Worm (Caenorhabditis elegans) whole organism, mixed stage, embryonic: Measurements from ENCODE around the gene puf-9.

Experiments used
- bed-3 ChIP-seq: fragments of 200-800 bp; sonication (Bioruptor generic); optimal IDR thresholded peaks from 3 replicates; lab custom pipeline; 2018; ENCODE audit warnings: mild to moderate bottlenecking, missing genetic modification characterization, moderate library complexity, missing compliant biosample characterization
- blmp-1 ChIP-seq: fragments of 150-350 bp; optimal IDR thresholded peaks from 2 replicates; lab custom pipeline; 2014; ENCODE audit warnings: missing biosample characterization, missing genetic modification characterization
- ceh-43 ChIP-seq: fragments of 200-800 bp; sonication (Bioruptor generic); optimal IDR thresholded peaks from 2 replicates; lab custom pipeline; 2018; ENCODE audit warnings: mild to moderate bottlenecking, missing genetic modification characterization, moderate library complexity, missing compliant biosample characterization
- ceh-83 ChIP-seq: fragments of 200-800 bp; sonication (Bioruptor generic); optimal IDR thresholded peaks from 2 replicates; lab custom pipeline; 2018; ENCODE audit warnings: mild to moderate bottlenecking, missing genetic modification characterization, missing compliant biosample characterization
- ces-1 ChIP-seq: fragments of 150-350 bp; optimal IDR thresholded peaks from 2 replicates; lab custom pipeline; 2014; ENCODE audit warnings: missing biosample characterization, missing genetic modification reagents, missing genetic modification characterization
- drap-1 ChIP-seq: fragments of 200-800 bp; sonication (Bioruptor generic); optimal IDR thresholded peaks from 3 replicates; lab custom pipeline; 2018; ENCODE audit warnings: mild to moderate bottlenecking, missing genetic modification characterization, missing compliant biosample characterization
- elt-1 ChIP-seq: sonication (generic microtip); optimal IDR thresholded peaks from 2 replicates; lab custom pipeline; 2017; ENCODE audit warnings: missing genetic modification characterization, mild to moderate bottlenecking, missing compliant biosample characterization, antibody characterized with exemption, moderate library complexity, borderline replicate concordance; ENCODE audit not compliant: insufficient read depth
- elt-3 ChIP-seq: fragments of 150-350 bp; optimal IDR thresholded peaks from 2 replicates; lab custom pipeline; 2014; ENCODE audit warnings: missing biosample characterization, missing genetic modification characterization
- flh-1 ChIP-seq: fragments of 200-800 bp; sonication (Bioruptor generic); optimal IDR thresholded peaks from 2 replicates; lab custom pipeline; 2018; ENCODE audit warnings: mild to moderate bottlenecking, missing genetic modification characterization, moderate library complexity, missing compliant biosample characterization
- ham-2 ChIP-seq: fragments of 200-800 bp; sonication (Bioruptor generic); optimal IDR thresholded peaks from 2 replicates; lab custom pipeline; 2018; ENCODE audit warnings: mild to moderate bottlenecking, missing genetic modification characterization, missing compliant biosample characterization
- hlh-1 ChIP-seq: fragments of 150-350 bp; optimal IDR thresholded peaks from 2 replicates; lab custom pipeline; 2014; ENCODE audit warnings: missing biosample characterization, missing genetic modification reagents, missing genetic modification characterization
- lin-32 ChIP-seq: fragments of 200-800 bp; sonication (Bioruptor generic); optimal IDR thresholded peaks from 2 replicates; lab custom pipeline; 2018; ENCODE audit warnings: mild to moderate bottlenecking, missing genetic modification characterization, missing compliant biosample characterization
- lsy-2 ChIP-seq: fragments of 150-350 bp; optimal IDR thresholded peaks from 2 replicates; lab custom pipeline; 2014; ENCODE audit warnings: missing biosample characterization, missing genetic modification characterization
- mab-5 ChIP-seq: fragments of 150-350 bp; optimal IDR thresholded peaks from 2 replicates; lab custom pipeline; 2014; ENCODE audit warnings: missing biosample characterization, missing genetic modification characterization
- nhr-12 ChIP-seq: fragments of 150-350 bp; optimal IDR thresholded peaks from 2 replicates; lab custom pipeline; 2014; ENCODE audit warnings: missing biosample characterization, missing genetic modification characterization
- nhr-2 ChIP-seq: fragments of 150-350 bp; optimal IDR thresholded peaks from 2 replicates; lab custom pipeline; 2014; ENCODE audit warnings: missing biosample characterization, missing genetic modification characterization
- nhr-237 ChIP-seq: fragments of 150-350 bp; optimal IDR thresholded peaks from 2 replicates; lab custom pipeline; 2014; ENCODE audit warnings: missing biosample characterization, missing genetic modification characterization
- nhr-28 ChIP-seq: fragments of 150-350 bp; optimal IDR thresholded peaks from 2 replicates; lab custom pipeline; 2014; ENCODE audit warnings: missing biosample characterization, missing genetic modification characterization
- nhr-76 ChIP-seq: sonication (generic microtip); optimal IDR thresholded peaks from 2 replicates; lab custom pipeline; 2017; ENCODE audit warnings: missing biosample characterization, missing genetic modification characterization
- pha-4 ChIP-seq: fragments of 150-350 bp; optimal IDR thresholded peaks from 2 replicates; lab custom pipeline; 2018; ENCODE audit warnings: missing biosample characterization, missing genetic modification reagents, missing genetic modification characterization
- sem-2 ChIP-seq: fragments of 200-800 bp; sonication (Bioruptor generic); optimal IDR thresholded peaks from 2 replicates; lab custom pipeline; 2018; ENCODE audit warnings: mild to moderate bottlenecking, missing genetic modification characterization, missing compliant biosample characterization
- snpc-4 ChIP-seq: fragments of 150-350 bp; optimal IDR thresholded peaks from 2 replicates; lab custom pipeline; 2014; ENCODE audit warnings: missing biosample characterization, missing genetic modification characterization
- sptf-1 ChIP-seq: sonication (generic microtip); optimal IDR thresholded peaks from 2 replicates; lab custom pipeline; 2017; ENCODE audit warnings: mild to moderate bottlenecking, missing genetic modification characterization, moderate library complexity, missing compliant biosample characterization
- tbx-8 ChIP-seq: fragments of 200-800 bp; sonication (Bioruptor generic); optimal IDR thresholded peaks from 2 replicates; lab custom pipeline; 2018; ENCODE audit warnings: mild to moderate bottlenecking, missing genetic modification characterization, moderate library complexity, missing compliant biosample characterization
- unc-120 ChIP-seq: sonication (generic microtip); optimal IDR thresholded peaks from 2 replicates; lab custom pipeline; 2017; ENCODE audit warnings: missing genetic modification characterization, missing compliant biosample characterization; ENCODE audit not compliant: poor library complexity, severe bottlenecking
- unc-39 ChIP-seq: fragments of 150-350 bp; optimal IDR thresholded peaks from 2 replicates; lab custom pipeline; 2014; ENCODE audit warnings: missing biosample characterization, missing genetic modification characterization
- unc-62 ChIP-seq: fragments of 150-350 bp; optimal IDR thresholded peaks from 2 replicates; lab custom pipeline; 2014; ENCODE audit warnings: missing biosample characterization, missing genetic modification reagents, missing genetic modification characterization
- zip-8 ChIP-seq: fragments of 150-350 bp; optimal IDR thresholded peaks from 2 replicates; lab custom pipeline; 2014; ENCODE audit warnings: missing biosample characterization, missing genetic modification characterization
- ztf-11 ChIP-seq: fragments of 150-350 bp; optimal IDR thresholded peaks from 2 replicates; lab custom pipeline; 2014; ENCODE audit warnings: missing biosample characterization, missing genetic modification characterization

Gene puf-9

ce11 chrX:5868030-5868429, 26.6 kb downstream of the puf-9 start:
- no peak for TF ChIP-seq nhr-12
- no peak for TF ChIP-seq elt-3 (tag; lab: Kevin White, UChicago)
- TF ChIP-seq lin-32 = no peak
- TF ChIP-seq ham-2 (GFP tag; lab: Kevin White, UChicago) = no peak
- no peak for TF ChIP-seq nhr-76 (tag; lab: Kevin White, UChicago)
- no peak for TF ChIP-seq ceh-83 (GFP tag; lab: Kevin White, UChicago)
- no peak for TF ChIP-seq nhr-237 (tag; lab: Kevin White, UChicago)
- TF ChIP-seq unc-39 (tag; lab: Kevin White, UChicago) = no peak
- TF ChIP-seq mab-5 (tag; lab: Kevin White, UChicago) = no peak
- TF ChIP-seq zip-8 (tag; lab: Kevin White, UChicago) = no peak
- no peak for TF ChIP-seq lsy-2 (tag; lab: Kevin White, UChicago)
- TF ChIP-seq elt-1 = no peak
- no peak for TF ChIP-seq nhr-2 (tag; lab: Kevin White, UChicago)
- TF ChIP-seq bed-3 (GFP tag; lab: Kevin White, UChicago) = no peak

- TF ChIP-seq flh-1 (GFP tag; lab: Kevin White, UChicago) (no peak), nhr-28 (tag; lab: Kevin White, UChicago) (no peak), mab-5 (tag; lab: Kevin White, UChicago) (no peak), ceh-43 (GFP tag; lab: Kevin White, UChicago) (no peak), snpc-4 (no peak), sem-2 (no peak), ces-1 (GFP tag; lab: Kevin White, UChicago) (peak; percentile 90)
Observed at ce11 chrX:5869603-5870002, 28.2 kb downstream of the puf-9 start.

- no peak for TF ChIP-seq unc-62
- TF ChIP-seq sem-2 = no peak
- no peak for TF ChIP-seq elt-1
- TF ChIP-seq ham-2 (GFP tag; lab: Kevin White, UChicago) = no peak
- TF ChIP-seq bed-3 (GFP tag; lab: Kevin White, UChicago) = no peak
- no peak for TF ChIP-seq tbx-8
- no peak for TF ChIP-seq sptf-1 (tag; lab: Kevin White, UChicago)
- TF ChIP-seq nhr-12 = no peak
- no peak for TF ChIP-seq snpc-4
- TF ChIP-seq, all 35 proteins: peak for 0
Observed at ce11 chrX:5872153-5872552, 30.8 kb downstream of the puf-9 start.

ce11 chrX:5875567-5875966, 34.2 kb downstream of the puf-9 start, which contains the start of gene F49E10.4:
Gene F49E10.4, plus strand, starts transcription at chrX:5875867.
- TF ChIP-seq ces-1 (GFP tag; lab: Kevin White, UChicago) = peak; percentile 24
- no peak for TF ChIP-seq tbx-8

ce11 chrX:5877039-5877438, 35.6 kb downstream of the puf-9 start:
- no peak for TF ChIP-seq elt-3 (tag; lab: Kevin White, UChicago)
- TF ChIP-seq ces-1 (GFP tag; lab: Kevin White, UChicago) = peak; percentile 35

ce11 chrX:5885565-5885964, 44.2 kb downstream of the puf-9 start, which contains the start of gene flp-7:
Gene flp-7, plus strand, starts transcription at chrX:5885865.
- TF ChIP-seq nhr-237 (tag; lab: Kevin White, UChicago) = no peak
- TF ChIP-seq unc-120 = no peak
- no peak for TF ChIP-seq nhr-2 (tag; lab: Kevin White, UChicago)
- no peak for TF ChIP-seq flh-1 (GFP tag; lab: Kevin White, UChicago)
- no peak for TF ChIP-seq drap-1 (GFP tag; lab: Kevin White, UChicago)
- TF ChIP-seq pha-4 = no peak
- no peak for TF ChIP-seq unc-39 (tag; lab: Kevin White, UChicago)
- TF ChIP-seq ztf-11 (tag; lab: Kevin White, UChicago) = no peak
- no peak for TF ChIP-seq elt-3 (tag; lab: Kevin White, UChicago)
- no peak for TF ChIP-seq elt-1

- TF ChIP-seq bed-3 (GFP tag; lab: Kevin White, UChicago) = no peak
- TF ChIP-seq nhr-12 = no peak
- no peak for TF ChIP-seq hlh-1 (tag; lab: Kevin White, UChicago)
- TF ChIP-seq blmp-1 (tag; lab: Kevin White, UChicago) = no peak
- no peak for TF ChIP-seq pha-4
- TF ChIP-seq lsy-2 (tag; lab: Kevin White, UChicago) = no peak
- TF ChIP-seq ceh-43 (GFP tag; lab: Kevin White, UChicago) = no peak
- TF ChIP-seq unc-120 = no peak
- no peak for TF ChIP-seq sem-2
- TF ChIP-seq, all 35 proteins: peak for 0
Observed at ce11 chrX:5890080-5890479, 48.7 kb downstream of the puf-9 start, which contains the start of gene F49E10.2. Gene F49E10.2, plus strand, starts transcription at chrX:5890380.
